Worm (Caenorhabditis elegans) whole organism, early embryonic: ENCODE results near the gene ZK813.4.
A peak's percentile ranks its signal among the peaks of the same experiment; 100 is the strongest.

Experiments
- B0310.2 ChIP-seq: sonication (generic microtip); optimal IDR thresholded peaks from 2 replicates; lab custom pipeline; 2016; ENCODE audit warnings: mild to moderate bottlenecking, missing genetic modification characterization, missing compliant biosample characterization
- F13C5.2 ChIP-seq: sonication (generic microtip); optimal IDR thresholded peaks from 2 replicates; lab custom pipeline; 2017; ENCODE audit warnings: mild to moderate bottlenecking, missing genetic modification characterization, inconsistent platforms, missing compliant biosample characterization
- aly-1 ChIP-seq: sonication (generic microtip); optimal IDR thresholded peaks from 2 replicates; lab custom pipeline; 2016; ENCODE audit warnings: missing genetic modification characterization, missing compliant biosample characterization
- ama-1 ChIP-seq: fragments of 150-350 bp; optimal IDR thresholded peaks from 2 replicates; lab custom pipeline; 2014
- ceh-13 ChIP-seq: fragments of 200-800 bp; sonication (Bioruptor generic); optimal IDR thresholded peaks from 2 replicates; lab custom pipeline; 2018; ENCODE audit warnings: mild to moderate bottlenecking, missing genetic modification characterization, missing compliant biosample characterization
- ceh-36 ChIP-seq: sonication (generic microtip); optimal IDR thresholded peaks from 2 replicates; lab custom pipeline; 2016; ENCODE audit warnings: missing genetic modification characterization, inconsistent platforms, missing compliant biosample characterization
- ets-7 ChIP-seq: sonication (generic microtip); optimal IDR thresholded peaks from 2 replicates; lab custom pipeline; 2016; ENCODE audit warnings: missing genotype, missing genetic modification characterization, missing compliant biosample characterization
- flt-1 ChIP-seq: fragments of 200-800 bp; sonication (Bioruptor generic); IDR thresholded peaks from 2 replicates; pipeline ENCODE4 v1.3.6; 2022; ENCODE audit warnings: missing genetic modification characterization, missing compliant biosample characterization
- hmbx-1 ChIP-seq: sonication (generic microtip); optimal IDR thresholded peaks from 2 replicates; lab custom pipeline; 2016; ENCODE audit warnings: mild to moderate bottlenecking, missing genetic modification characterization, missing compliant biosample characterization
- hmg-4 ChIP-seq: fragments of 200-800 bp; sonication (Bioruptor generic); optimal IDR thresholded peaks from 2 replicates; lab custom pipeline; 2018; ENCODE audit warnings: mild to moderate bottlenecking, missing genetic modification characterization, missing compliant biosample characterization
- hnd-1 ChIP-seq: sonication (generic microtip); optimal IDR thresholded peaks from 2 replicates; lab custom pipeline; 2016; ENCODE audit warnings: missing genetic modification characterization, missing compliant biosample characterization
- pes-1 ChIP-seq: fragments of 200-800 bp; sonication (Bioruptor generic); IDR thresholded peaks from 2 replicates; pipeline ENCODE4 v1.3.6; 2022; ENCODE audit warnings: missing genetic modification reagents, missing genetic modification characterization, missing compliant biosample characterization
- scrt-1 ChIP-seq: fragments of 200-800 bp; sonication (Bioruptor generic); IDR thresholded peaks from 2 replicates; pipeline ENCODE4 v1.3.6; 2022; ENCODE audit warnings: missing genetic modification characterization, missing compliant biosample characterization
- sea-1 ChIP-seq: fragments of 200-800 bp; sonication (Bioruptor generic); conservative IDR thresholded peaks from 2 replicates; pipeline ENCODE4 v1.3.6; 2022; ENCODE audit warnings: missing genetic modification characterization, missing compliant biosample characterization
- tbx-11 ChIP-seq: fragments of 200-800 bp; sonication (Bioruptor generic); IDR thresholded peaks from 2 replicates; pipeline ENCODE4 v1.3.6; 2022; ENCODE audit warnings: missing genetic modification characterization, missing compliant biosample characterization
- tbx-37 ChIP-seq: fragments of 200-800 bp; sonication (Bioruptor generic); conservative IDR thresholded peaks from 2 replicates; pipeline ENCODE4 v1.3.6; 2022; ENCODE audit warnings: missing genetic modification reagents, missing genetic modification characterization, missing compliant biosample characterization
- tra-4 ChIP-seq: sonication (generic microtip); optimal IDR thresholded peaks from 2 replicates; lab custom pipeline; 2017; ENCODE audit warnings: missing genetic modification characterization, missing compliant biosample characterization

The ZK813.4 gene

DNA sequence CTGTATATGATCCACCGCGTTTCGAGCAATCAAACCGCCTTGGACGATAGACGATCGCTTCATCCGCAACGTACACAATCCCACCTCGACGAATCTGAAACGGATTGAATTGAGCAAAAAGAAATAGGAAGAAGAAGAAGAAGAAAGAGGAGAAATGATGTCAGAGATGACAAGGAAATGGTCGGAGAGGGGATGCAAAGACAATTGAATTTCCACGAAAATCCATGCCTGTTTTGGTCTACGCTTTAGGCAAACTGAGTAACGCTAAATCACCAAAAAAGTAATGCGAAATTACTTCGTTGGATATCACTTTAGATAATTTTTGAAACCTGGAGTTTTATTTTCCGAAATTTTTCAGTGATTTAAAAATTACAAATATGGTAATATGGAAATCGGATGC lies 798 bp downstream of the ZK813.4 start:
- no peak for TF ChIP-seq hmbx-1
- TF ChIP-seq hnd-1 (tag; lab: Kevin White, UChicago) = no peak
- TF ChIP-seq scrt-1 (GFP tag; lab: Robert Waterston, UW) = no peak
- TF ChIP-seq pes-1 = no peak
- TF ChIP-seq ceh-36 = no peak
- TF ChIP-seq tra-4 (tag; lab: Kevin White, UChicago) = no peak
- no peak for TF ChIP-seq ceh-13 (GFP tag; lab: Kevin White, UChicago)
- no peak for TF ChIP-seq F13C5.2 (tag; lab: Kevin White, UChicago)
- no peak for TF ChIP-seq flt-1 (GFP tag; lab: Robert Waterston, UW)
- no peak for TF ChIP-seq tbx-37 (GFP tag; lab: Robert Waterston, UW)
- no peak for TF ChIP-seq B0310.2
- no peak for TF ChIP-seq ama-1 (lab: Kevin White, UChicago)
- no peak for TF ChIP-seq ets-7 (tag; lab: Kevin White, UChicago)
- TF ChIP-seq tbx-11 (GFP tag; lab: Robert Waterston, UW) = no peak
- no peak for TF ChIP-seq sea-1 (GFP tag; lab: Robert Waterston, UW)
- no peak for TF ChIP-seq hmg-4 (GFP tag; lab: Kevin White, UChicago)
- no peak for TF ChIP-seq aly-1 (tag; lab: Kevin White, UChicago)

DNA sequence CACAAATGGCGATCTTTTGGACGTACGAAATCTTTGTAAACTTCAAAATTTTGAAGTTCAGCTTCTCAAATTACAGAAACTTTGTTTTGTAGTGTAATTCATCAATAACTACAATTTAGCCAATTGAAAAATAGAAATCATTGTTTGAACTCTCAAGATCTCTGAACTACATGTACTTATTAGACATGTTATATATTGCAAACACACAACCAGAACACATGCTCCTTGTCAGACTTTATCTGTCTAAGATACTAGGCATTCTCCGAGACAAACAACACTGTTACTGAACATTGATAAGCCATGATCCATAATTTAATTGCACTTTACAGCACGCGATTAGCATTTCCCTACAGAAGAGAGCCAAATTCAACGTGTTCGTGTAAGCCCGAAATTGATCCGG lies 5.4 kb downstream of the ZK813.4 start, which contains the start of gene ZK813.6:
Gene ZK813.6, plus strand, starts transcription at position 301 of the 400 bp plus-strand sequence.
- TF ChIP-seq sea-1 (GFP tag; lab: Robert Waterston, UW) (no peak), hmg-4 (GFP tag; lab: Kevin White, UChicago) (no peak), flt-1 (GFP tag; lab: Robert Waterston, UW) (no peak), scrt-1 (GFP tag; lab: Robert Waterston, UW) (no peak), hnd-1 (tag; lab: Kevin White, UChicago) (no peak), B0310.2 (no peak), tbx-37 (GFP tag; lab: Robert Waterston, UW) (no peak), hmbx-1 (no peak), tbx-11 (GFP tag; lab: Robert Waterston, UW) (no peak), aly-1 (tag; lab: Kevin White, UChicago) (no peak), ceh-13 (GFP tag; lab: Kevin White, UChicago) (no peak), pes-1 (no peak), ceh-36 (no peak), F13C5.2 (tag; lab: Kevin White, UChicago) (no peak), ama-1 (lab: Kevin White, UChicago) (no peak), ets-7 (tag; lab: Kevin White, UChicago) (no peak), tra-4 (tag; lab: Kevin White, UChicago) (no peak)

ce11 chrX:3419084-3419483 lies 10.8 kb downstream of the ZK813.4 start, which contains the start of gene C04F6.7:
Gene C04F6.7, minus strand, starts transcription at chrX:3419184.
- TF ChIP-seq tbx-11 (GFP tag; lab: Robert Waterston, UW) (no peak), F13C5.2 (tag; lab: Kevin White, UChicago) (no peak), flt-1 (GFP tag; lab: Robert Waterston, UW) (no peak), hnd-1 (tag; lab: Kevin White, UChicago) (no peak), aly-1 (tag; lab: Kevin White, UChicago) (no peak), pes-1 (no peak), sea-1 (GFP tag; lab: Robert Waterston, UW) (no peak), ama-1 (lab: Kevin White, UChicago) (no peak), tra-4 (tag; lab: Kevin White, UChicago) (no peak), ceh-13 (GFP tag; lab: Kevin White, UChicago) (no peak), B0310.2 (no peak), ceh-36 (no peak), scrt-1 (GFP tag; lab: Robert Waterston, UW) (no peak), tbx-37 (GFP tag; lab: Robert Waterston, UW) (no peak), hmbx-1 (no peak), ets-7 (tag; lab: Kevin White, UChicago) (no peak), hmg-4 (GFP tag; lab: Kevin White, UChicago) (no peak)

- TF ChIP-seq B0310.2 (no peak), F13C5.2 (tag; lab: Kevin White, UChicago) (no peak), hmg-4 (GFP tag; lab: Kevin White, UChicago) (no peak), ceh-36 (no peak), tbx-37 (GFP tag; lab: Robert Waterston, UW) (no peak), tra-4 (tag; lab: Kevin White, UChicago) (no peak), ceh-13 (GFP tag; lab: Kevin White, UChicago) (no peak), sea-1 (GFP tag; lab: Robert Waterston, UW) (no peak), hnd-1 (tag; lab: Kevin White, UChicago) (no peak), aly-1 (tag; lab: Kevin White, UChicago) (no peak), hmbx-1 (no peak), pes-1 (no peak), flt-1 (GFP tag; lab: Robert Waterston, UW) (no peak), scrt-1 (GFP tag; lab: Robert Waterston, UW) (no peak), tbx-11 (GFP tag; lab: Robert Waterston, UW) (no peak)
Observed at ce11 chrX:3416063-3416462, 13.9 kb downstream of the ZK813.4 start.

DNA sequence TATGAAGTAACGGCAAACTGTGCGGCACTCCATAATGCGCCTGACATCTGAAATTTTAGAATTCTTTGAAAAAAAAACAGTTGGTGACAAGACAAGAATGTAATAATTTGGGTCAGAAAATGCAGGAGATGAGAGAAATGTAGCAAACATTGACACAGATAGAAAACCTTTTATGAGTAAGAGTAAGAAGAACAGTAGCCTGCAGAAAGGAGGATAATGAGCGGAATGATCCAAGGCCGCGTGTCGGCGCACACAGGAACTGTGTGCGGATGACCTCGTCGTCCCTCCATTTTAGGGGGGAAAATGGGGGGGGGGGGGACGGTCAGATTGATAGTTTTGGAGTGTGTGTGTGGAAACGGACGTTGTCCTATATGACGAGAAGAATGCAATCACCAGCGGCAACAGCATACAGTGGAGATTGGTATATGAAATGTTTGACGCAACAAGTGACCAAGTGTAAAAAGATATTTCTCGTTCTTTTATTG lies 15.2 kb downstream of the ZK813.4 start, which contains the start of gene dhs-27:
Gene dhs-27, minus strand, starts transcription at position 51 of the 485 bp plus-strand sequence.
- TF ChIP-seq F13C5.2 (tag; lab: Kevin White, UChicago) (no peak), hmg-4 (GFP tag; lab: Kevin White, UChicago) (peak; percentile 1)

DNA sequence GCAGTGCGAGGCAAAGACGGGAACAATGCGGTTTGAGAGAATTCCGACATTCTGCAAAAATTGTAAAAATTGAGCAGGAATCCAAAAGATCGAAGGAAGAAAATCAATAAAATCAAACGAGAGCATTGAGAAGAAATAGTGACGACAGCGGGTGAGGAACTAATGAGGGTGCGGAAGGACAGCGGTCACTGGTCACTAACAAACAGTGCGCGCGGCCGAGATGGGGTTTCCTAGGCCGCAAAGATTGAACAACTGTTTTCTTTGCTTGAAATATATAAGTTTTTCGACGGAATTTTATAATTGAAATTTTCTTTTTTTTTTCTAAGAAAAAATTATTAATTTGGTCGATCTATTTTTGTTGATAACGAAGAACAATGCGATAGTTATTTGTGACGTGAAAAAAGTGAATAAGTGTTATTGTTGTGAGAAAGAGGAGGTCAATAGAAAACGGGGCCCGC lies 18.3 kb downstream of the ZK813.4 start, which contains the start of gene unc-78:
Gene unc-78, minus strand, starts transcription at position 51 of the 458 bp plus-strand sequence.
- TF ChIP-seq ceh-13 (GFP tag; lab: Kevin White, UChicago) (no peak), aly-1 (tag; lab: Kevin White, UChicago) (peak; percentile 3)

- TF ChIP-seq ets-7 (tag; lab: Kevin White, UChicago) (no peak), hmg-4 (GFP tag; lab: Kevin White, UChicago) (no peak), scrt-1 (GFP tag; lab: Robert Waterston, UW) (no peak), ama-1 (lab: Kevin White, UChicago) (no peak), F13C5.2 (tag; lab: Kevin White, UChicago) (no peak), tbx-37 (GFP tag; lab: Robert Waterston, UW) (no peak), sea-1 (GFP tag; lab: Robert Waterston, UW) (no peak), tbx-11 (GFP tag; lab: Robert Waterston, UW) (no peak), pes-1 (no peak), hnd-1 (tag; lab: Kevin White, UChicago) (no peak), flt-1 (GFP tag; lab: Robert Waterston, UW) (no peak), aly-1 (tag; lab: Kevin White, UChicago) (no peak), ceh-36 (no peak), B0310.2 (no peak), hmbx-1 (no peak), ceh-13 (GFP tag; lab: Kevin White, UChicago) (no peak), tra-4 (tag; lab: Kevin White, UChicago) (no peak)
Observed at ce11 chrX:3408717-3409303, 21.1 kb downstream of the ZK813.4 start.
